Worm (Caenorhabditis elegans) whole organism, dauer: Measurements from ENCODE around the gene twk-44.

ENCODE experiments used
- unc-62 ChIP-seq: sonication (generic microtip); optimal IDR thresholded peaks from 2 replicates; lab custom pipeline; 2017; ENCODE audit warnings: missing biosample characterization, missing genetic modification reagents, missing genetic modification characterization

Gene twk-44

ce11 chrX:11640463-11640995 is 13.6 kb upstream of the twk-44 start:
- no peak for TF ChIP-seq unc-62 (GFP tag; lab: Kevin White, UChicago)

ce11 chrX:11638987-11639386 is 12.1 kb upstream of the twk-44 start:
- TF ChIP-seq unc-62 (GFP tag; lab: Kevin White, UChicago) = no peak

DNA sequence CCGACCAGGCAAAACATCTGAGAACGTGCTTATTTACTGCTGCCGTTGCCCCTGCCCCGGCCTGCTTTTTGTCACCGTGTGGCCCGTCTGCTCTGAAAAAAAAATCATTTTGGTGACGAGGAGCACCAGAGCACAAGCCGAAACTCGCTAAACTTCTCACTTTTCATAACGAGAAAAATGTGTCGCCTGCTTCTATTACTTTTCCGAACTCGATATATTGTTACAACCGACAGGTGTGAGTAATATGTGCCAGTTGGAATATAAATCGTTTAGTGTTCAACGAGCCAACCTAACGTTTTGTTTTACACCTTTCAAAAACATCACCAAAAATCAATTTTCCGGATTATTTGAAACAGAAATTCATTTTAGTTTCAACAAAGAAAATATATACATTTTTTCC is 10.8 kb upstream of the twk-44 start:
- TF ChIP-seq unc-62 (GFP tag; lab: Kevin White, UChicago) = no peak

- TF ChIP-seq unc-62 (GFP tag; lab: Kevin White, UChicago) = no peak
Observed at ce11 chrX:11633278-11633677, 6.4 kb upstream of the twk-44 start.

DNA sequence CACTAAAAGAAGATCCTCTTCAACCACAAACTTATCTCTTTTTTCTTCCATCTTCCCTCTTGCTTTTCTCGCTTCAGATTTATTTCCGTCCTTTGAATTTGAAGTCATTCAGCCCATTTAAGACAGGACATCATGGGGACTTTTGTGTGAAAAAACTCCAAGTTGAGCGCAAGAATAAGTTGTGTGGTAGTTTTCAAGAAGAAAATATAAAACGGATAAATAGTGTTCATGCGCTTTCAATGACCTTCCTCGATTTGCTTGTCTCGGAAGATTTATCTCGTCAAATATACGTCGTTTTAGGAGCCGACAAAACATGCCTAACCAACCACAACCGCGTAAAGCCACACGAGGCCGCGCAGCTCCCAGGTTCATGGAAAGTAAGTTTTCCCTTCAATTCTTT is 5.2 kb upstream of the twk-44 start, which contains the start of gene sto-6:
Gene sto-6 (plus strand): TSS at position 301 of the 400 bp plus-strand sequence.
- no peak for TF ChIP-seq unc-62 (GFP tag; lab: Kevin White, UChicago)

ce11 chrX:11630499-11630898 is 3.6 kb upstream of the twk-44 start:
- TF ChIP-seq unc-62 (GFP tag; lab: Kevin White, UChicago) = no peak

- no peak for TF ChIP-seq unc-62 (GFP tag; lab: Kevin White, UChicago)
Observed at ce11 chrX:11628580-11628979, 1.7 kb upstream of the twk-44 start, which contains the start of gene spp-30. Gene spp-30, minus strand, starts transcription at chrX:11628680.

DNA sequence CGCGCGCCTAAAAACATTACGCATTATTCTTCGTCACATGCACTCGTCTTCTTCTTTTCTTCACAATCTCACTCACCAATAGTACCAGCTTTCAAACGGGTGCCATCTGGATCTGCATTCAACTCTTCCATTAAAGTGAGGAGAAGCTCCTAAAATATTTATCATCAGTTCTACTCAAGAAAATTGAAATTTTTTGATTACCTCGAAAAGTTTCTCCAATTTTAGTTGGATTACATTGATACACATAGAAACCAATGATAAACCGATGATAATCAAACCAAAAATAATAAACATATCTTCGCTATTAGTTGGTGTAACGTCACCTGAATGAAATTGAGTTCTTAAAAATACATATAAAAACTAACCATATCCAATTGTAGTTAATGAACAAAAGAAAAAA is 2.3 kb downstream of the twk-44 start:
- TF ChIP-seq unc-62 (GFP tag; lab: Kevin White, UChicago) = no peak

DNA sequence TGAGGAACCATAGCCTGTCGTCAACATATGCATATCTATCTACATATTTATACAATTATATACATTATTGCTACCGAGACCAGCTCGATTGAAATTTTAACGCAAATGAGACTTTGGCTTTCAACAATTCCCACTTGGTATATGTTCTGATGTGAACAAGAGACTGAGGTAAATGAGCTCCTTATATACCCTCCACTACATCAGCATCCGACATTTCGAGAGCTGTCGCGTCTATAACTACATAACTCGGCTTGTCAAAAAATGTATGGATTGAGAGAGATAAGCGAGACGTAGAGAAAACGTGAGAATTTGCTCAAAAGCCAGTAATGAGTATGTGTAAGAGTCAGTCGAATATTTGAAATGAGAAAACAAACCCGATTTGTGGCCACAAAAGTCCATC is 3.5 kb downstream of the twk-44 start:
- no peak for TF ChIP-seq unc-62 (GFP tag; lab: Kevin White, UChicago)

- TF ChIP-seq unc-62 (GFP tag; lab: Kevin White, UChicago) = no peak
Observed at ce11 chrX:11621997-11622396, 4.9 kb downstream of the twk-44 start, which contains the start of gene sto-3. Gene sto-3, minus strand, starts transcription at chrX:11622097.

- no peak for TF ChIP-seq unc-62 (GFP tag; lab: Kevin White, UChicago)
Observed at ce11 chrX:11617387-11617786, 9.5 kb downstream of the twk-44 start, which contains the start of gene F52D10.4. Gene F52D10.4, plus strand, starts transcription at chrX:11617470.

- no peak for TF ChIP-seq unc-62 (GFP tag; lab: Kevin White, UChicago)
Observed at ce11 chrX:11608110-11608759, 18.7 kb downstream of the twk-44 start.

DNA sequence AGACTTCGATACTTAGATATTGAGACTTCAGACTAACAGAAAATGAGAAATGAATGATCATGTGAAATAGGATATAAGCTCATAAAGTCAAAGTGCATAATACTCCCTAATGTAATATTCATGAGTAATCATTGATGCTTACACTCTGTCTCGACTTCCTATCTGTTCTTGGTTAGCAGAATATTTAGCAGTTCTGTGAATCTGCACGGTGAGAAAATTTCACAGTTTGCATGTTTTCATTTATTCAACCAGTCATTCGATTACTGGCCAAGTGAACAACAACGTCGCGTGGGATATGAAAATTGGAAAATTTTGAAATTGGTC is 19.5 kb downstream of the twk-44 start:
- no peak for TF ChIP-seq unc-62 (GFP tag; lab: Kevin White, UChicago)

DNA sequence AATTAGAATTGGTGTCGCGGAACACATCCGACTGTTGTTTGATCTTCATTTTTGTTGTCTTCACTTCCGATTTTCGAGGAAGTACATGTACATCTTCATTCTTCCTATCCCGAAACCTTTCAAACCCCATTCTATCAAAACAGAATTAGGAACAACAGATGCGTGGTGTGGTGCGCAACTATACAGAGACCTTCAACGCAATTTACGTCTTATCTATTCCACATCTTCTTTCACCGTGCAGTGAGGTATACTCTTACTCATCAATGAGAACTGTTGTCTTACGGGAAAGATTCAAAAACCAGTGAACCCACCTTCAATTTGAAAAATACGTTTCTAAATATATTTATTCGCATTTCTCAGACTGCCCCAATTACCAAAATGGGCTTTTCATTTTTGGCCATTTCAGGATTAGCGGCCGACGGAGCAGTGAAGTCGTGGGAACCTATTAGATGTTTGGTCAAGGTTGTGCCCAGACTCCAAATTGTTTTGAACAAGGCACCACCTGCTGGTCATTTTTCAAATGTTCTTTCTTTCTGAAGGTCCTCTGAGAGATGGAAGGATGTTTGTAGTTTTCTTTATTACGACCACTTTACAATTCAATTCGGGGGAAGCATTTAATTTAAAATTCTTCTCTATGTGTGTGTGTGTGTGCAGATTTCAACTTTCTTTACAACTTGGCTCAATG is 20.0 kb downstream of the twk-44 start:
- TF ChIP-seq unc-62 (GFP tag; lab: Kevin White, UChicago) = no peak

- peak; percentile 22 for TF ChIP-seq unc-62 (GFP tag; lab: Kevin White, UChicago)
Observed at ce11 chrX:11605766-11606490, 21.0 kb downstream of the twk-44 start.

- TF ChIP-seq unc-62 (GFP tag; lab: Kevin White, UChicago) = no peak
Observed at ce11 chrX:11605214-11605765, 21.6 kb downstream of the twk-44 start, which contains the start of gene ftt-2. Gene ftt-2, minus strand, starts transcription at chrX:11605419.
